Worm (Caenorhabditis elegans) whole organism, L4 larva: ENCODE measurements around the gene F33G12.6.

Experiments used
- D1046.2 ChIP-seq: fragments of 200-800 bp; sonication (Bioruptor generic); IDR thresholded peaks from 2 replicates; pipeline ENCODE4 v1.3.6; 2022; ENCODE audit warnings: missing genetic modification characterization, missing compliant biosample characterization
- F10B5.3 ChIP-seq: sonication (generic microtip); optimal IDR thresholded peaks from 2 replicates; lab custom pipeline; 2016; ENCODE audit warnings: mild to moderate bottlenecking, missing genetic modification characterization, missing compliant biosample characterization
- F49E8.2 ChIP-seq: sonication (generic microtip); optimal IDR thresholded peaks from 2 replicates; lab custom pipeline; 2016; ENCODE audit warnings: missing compliant biosample characterization, mild to moderate bottlenecking, missing genetic modification characterization, borderline replicate concordance
- R02D3.7 ChIP-seq: fragments of 150-350 bp; sonication (generic microtip); optimal IDR thresholded peaks from 3 replicates; lab custom pipeline; 2014; ENCODE audit warnings: missing biosample characterization, missing genetic modification characterization
- Y5F2A.4 ChIP-seq: fragments of 200-800 bp; sonication (Bioruptor generic); optimal IDR thresholded peaks from 2 replicates; lab custom pipeline; 2018; ENCODE audit warnings: mild to moderate bottlenecking, missing genetic modification characterization, missing compliant biosample characterization
- ZK337.2 ChIP-seq: fragments of 200-800 bp; sonication (Bioruptor generic); IDR thresholded peaks from 2 replicates; pipeline ENCODE4 v1.3.6; 2022; ENCODE audit warnings: missing genetic modification reagents, missing genetic modification characterization, missing compliant biosample characterization
- ZK546.5 ChIP-seq, 2 experiments: sonication (generic microtip); optimal IDR thresholded peaks; 2 replicates each; lab custom pipeline; 2017; ENCODE audit warnings: missing biosample characterization in 2 of 2, missing genetic modification characterization in 2 of 2
- aha-1 ChIP-seq: fragments of 150-350 bp; peaks from one replicate; lab custom pipeline; 2014; ENCODE audit warnings: missing biosample characterization, missing genetic modification characterization
- ceh-62 ChIP-seq: sonication (generic microtip); optimal IDR thresholded peaks from 2 replicates; lab custom pipeline; 2017; ENCODE audit warnings: missing biosample characterization, missing genetic modification characterization
- ceh-82 ChIP-seq: sonication (generic microtip); optimal IDR thresholded peaks from 2 replicates; lab custom pipeline; 2017; ENCODE audit warnings: missing biosample characterization, missing genetic modification characterization
- ces-1 ChIP-seq: fragments of 150-350 bp; sonication (generic microtip); optimal IDR thresholded peaks from 4 replicates; lab custom pipeline; 2014; ENCODE audit warnings: missing biosample characterization, missing genetic modification reagents, missing genetic modification characterization
- ctbp-1 ChIP-seq: fragments of 200-800 bp; sonication (Bioruptor generic); IDR thresholded peaks from 2 replicates; pipeline ENCODE4 v1.3.6; 2022; ENCODE audit warnings: missing genetic modification reagents, missing genetic modification characterization, missing compliant biosample characterization
- daf-16 ChIP-seq, 3 experiments: sonication (generic microtip); optimal IDR thresholded peaks; 2 replicates each; lab custom pipeline; 2016 to 2017; ENCODE audit warnings: missing genetic modification characterization in 3 of 3, missing genetic modification reagents in 3 of 3, mild to moderate bottlenecking in 2 of 3, missing compliant biosample characterization in 2 of 3, missing biosample characterization in 1 of 3, moderate library complexity in 1 of 3
- daf-8 ChIP-seq: fragments of 200-800 bp; sonication (Bioruptor generic); IDR thresholded peaks from 2 replicates; pipeline ENCODE4 v1.3.6; 2022; ENCODE audit warnings: missing genetic modification characterization, missing compliant biosample characterization
- dmd-6 ChIP-seq: fragments of 200-800 bp; sonication (Bioruptor generic); IDR thresholded peaks from 2 replicates; pipeline ENCODE4 v1.3.6; 2022; ENCODE audit warnings: missing genetic modification reagents, missing genetic modification characterization, missing compliant biosample characterization
- dmd-8 ChIP-seq: fragments of 200-800 bp; sonication (Bioruptor generic); IDR thresholded peaks from 2 replicates; pipeline ENCODE4 v1.3.6; 2022; ENCODE audit warnings: missing genetic modification characterization, missing compliant biosample characterization
- dpl-1 ChIP-seq: fragments of 150-350 bp; optimal IDR thresholded peaks from 2 replicates; lab custom pipeline; 2014; ENCODE audit warnings: missing biosample characterization, missing genetic modification reagents, missing genetic modification characterization
- duxl-1 ChIP-seq: sonication (generic microtip); optimal IDR thresholded peaks from 2 replicates; lab custom pipeline; 2016; ENCODE audit warnings: mild to moderate bottlenecking, missing genetic modification characterization, moderate library complexity, missing compliant biosample characterization; ENCODE audit not compliant: poor library complexity
- egl-43 ChIP-seq: fragments of 200-800 bp; sonication (Bioruptor generic); IDR thresholded peaks from 2 replicates; pipeline ENCODE4 v1.3.6; 2022; ENCODE audit warnings: missing genetic modification reagents, missing genetic modification characterization, missing compliant biosample characterization
- fos-1 ChIP-seq: fragments of 150-350 bp; optimal IDR thresholded peaks from 2 replicates; lab custom pipeline; 2014; ENCODE audit warnings: missing biosample characterization, missing genetic modification characterization
- gei-8 ChIP-seq: fragments of 200-800 bp; sonication (Bioruptor generic); optimal IDR thresholded peaks from 2 replicates; lab custom pipeline; 2018; ENCODE audit warnings: mild to moderate bottlenecking, missing genetic modification characterization, missing compliant biosample characterization
- hlh-30 ChIP-seq: sonication (generic microtip); optimal IDR thresholded peaks from 2 replicates; lab custom pipeline; 2017; ENCODE audit warnings: antibody characterized with exemption, mild to moderate bottlenecking, missing genetic modification characterization, missing compliant biosample characterization; ENCODE audit not compliant: insufficient read depth
- hmg-1.1 ChIP-seq: fragments of 200-800 bp; sonication (Bioruptor generic); IDR thresholded peaks from 2 replicates; pipeline ENCODE4 v1.3.6; 2022; ENCODE audit warnings: missing genetic modification reagents, missing genetic modification characterization, missing compliant biosample characterization
- jun-1 ChIP-seq: fragments of 150-350 bp; optimal IDR thresholded peaks from 2 replicates; lab custom pipeline; 2014; ENCODE audit warnings: missing biosample characterization, missing genetic modification reagents, missing genetic modification characterization
- lim-7 ChIP-seq: fragments of 200-800 bp; sonication (Bioruptor generic); IDR thresholded peaks from 2 replicates; pipeline ENCODE4 v1.3.6; 2022; ENCODE audit warnings: missing genetic modification characterization, missing compliant biosample characterization
- lin-38 ChIP-seq: fragments of 200-800 bp; sonication (Bioruptor generic); IDR thresholded peaks from 2 replicates; pipeline ENCODE4 v1.3.6; 2022; ENCODE audit warnings: missing genetic modification reagents, missing genetic modification characterization, missing compliant biosample characterization
- lin-39 ChIP-seq: fragments of 150-350 bp; optimal IDR thresholded peaks from 2 replicates; lab custom pipeline; 2014; ENCODE audit warnings: missing biosample characterization, missing genetic modification reagents, missing genetic modification characterization
- lir-3 ChIP-seq: sonication (generic microtip); optimal IDR thresholded peaks from 2 replicates; lab custom pipeline; 2016; ENCODE audit warnings: mild to moderate bottlenecking, missing genetic modification characterization, missing compliant biosample characterization
- mes-2 ChIP-seq: sonication (generic microtip); optimal IDR thresholded peaks from 2 replicates; lab custom pipeline; 2016; ENCODE audit warnings: missing genotype, mild to moderate bottlenecking, missing genetic modification characterization, missing compliant biosample characterization; ENCODE audit not compliant: poor library complexity, severe bottlenecking
- mxl-2 ChIP-seq: fragments of 200-800 bp; sonication (Bioruptor generic); conservative IDR thresholded peaks from 2 replicates; pipeline ENCODE4 v1.3.6; 2022; ENCODE audit warnings: missing genetic modification reagents, missing genetic modification characterization, missing compliant biosample characterization
- mxl-3 ChIP-seq: fragments of 200-800 bp; sonication (Bioruptor generic); optimal IDR thresholded peaks from 2 replicates; lab custom pipeline; 2018; ENCODE audit warnings: mild to moderate bottlenecking, missing genetic modification characterization, missing compliant biosample characterization
- nhr-11 ChIP-seq: fragments of 150-350 bp; optimal IDR thresholded peaks from 2 replicates; lab custom pipeline; 2014; ENCODE audit warnings: missing biosample characterization, missing genetic modification characterization
- nhr-237 ChIP-seq: sonication (generic microtip); optimal IDR thresholded peaks from 2 replicates; lab custom pipeline; 2017; ENCODE audit warnings: missing biosample characterization, missing genetic modification characterization
- nhr-28 ChIP-seq: fragments of 150-350 bp; optimal IDR thresholded peaks from 2 replicates; lab custom pipeline; 2014; ENCODE audit warnings: missing biosample characterization, missing genetic modification characterization
- nhr-41 ChIP-seq: fragments of 200-800 bp; sonication (Bioruptor generic); IDR thresholded peaks from 2 replicates; pipeline ENCODE4 v1.3.6; 2022; ENCODE audit warnings: missing genetic modification reagents, missing genetic modification characterization, missing compliant biosample characterization
- pha-4 ChIP-seq, 2 experiments: fragments of 150-350 bp in 1 of 2; fragments of 200-800 bp in 1 of 2; sonication (Bioruptor generic) in 1 of 2; IDR thresholded peaks in 1 of 2; optimal IDR thresholded peaks in 1 of 2; 2 replicates each; pipeline versions ENCODE4 v1.3.6 to Lab custom; 2014 to 2022; ENCODE audit warnings: missing genetic modification characterization in 2 of 2, missing genetic modification reagents in 2 of 2, missing biosample characterization in 1 of 2, missing compliant biosample characterization in 1 of 2
- rbr-2 ChIP-seq: sonication (generic microtip); optimal IDR thresholded peaks from 2 replicates; lab custom pipeline; 2016; ENCODE audit warnings: missing genotype, missing genetic modification characterization, missing compliant biosample characterization
- spr-1 ChIP-seq: sonication (generic microtip); optimal IDR thresholded peaks from 2 replicates; lab custom pipeline; 2016; ENCODE audit warnings: mild to moderate bottlenecking, missing genetic modification characterization, missing compliant biosample characterization
- unc-39 ChIP-seq: sonication (generic microtip); optimal IDR thresholded peaks from 2 replicates; lab custom pipeline; 2017; ENCODE audit warnings: missing biosample characterization, missing genetic modification characterization
- unc-62 ChIP-seq, 3 experiments: fragments of 150-350 bp in 1 of 3; sonication (generic microtip); optimal IDR thresholded peaks in 2 of 3; peaks in 1 of 3; 1 replicate in 1 of 3; 2 replicates in 2 of 3; lab custom pipeline; 2014 to 2017; ENCODE audit warnings: missing biosample characterization in 3 of 3, missing genetic modification characterization in 3 of 3, missing genetic modification reagents in 3 of 3, missing genotype in 1 of 3
- ztf-7 ChIP-seq: fragments of 150-350 bp; optimal IDR thresholded peaks from 2 replicates; lab custom pipeline; 2014; ENCODE audit warnings: missing biosample characterization, missing genetic modification characterization

Gene F33G12.6

DNA sequence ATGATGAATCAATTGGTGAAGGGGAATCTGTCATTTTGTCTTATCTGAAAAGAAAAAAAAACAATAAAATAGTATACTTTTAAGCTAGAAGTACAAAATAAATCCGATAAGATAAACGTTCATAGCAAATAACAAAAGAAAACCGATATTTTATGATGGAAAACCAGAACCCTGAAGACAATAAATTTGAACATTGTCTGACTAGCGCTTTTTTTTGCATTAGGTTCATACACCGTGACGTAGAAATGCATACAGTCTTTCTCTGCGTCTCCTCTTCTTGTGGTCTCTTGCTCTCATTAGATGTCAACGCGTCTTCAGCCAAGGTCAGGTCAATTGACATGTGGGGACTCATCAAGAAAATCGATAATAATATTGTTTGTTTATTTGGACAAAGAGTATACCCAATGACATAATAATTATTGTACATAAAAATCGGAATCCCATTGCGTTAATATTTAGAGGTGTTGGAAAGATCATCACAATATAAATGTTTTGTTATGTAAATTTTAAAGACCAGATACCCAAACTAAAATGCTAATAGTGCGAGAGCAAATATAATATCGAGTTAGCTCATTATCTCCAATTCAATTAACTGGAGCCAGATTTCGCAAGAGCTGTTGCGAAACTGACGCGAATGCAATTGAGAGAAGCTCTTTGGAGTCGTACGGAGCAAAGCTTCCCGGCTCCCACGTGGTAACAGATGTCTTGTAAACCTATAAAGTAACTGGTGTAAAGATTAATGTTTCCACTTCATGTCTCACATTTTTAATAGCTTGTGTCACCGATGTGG lies 31.6 kb downstream of the F33G12.6 start, which contains the start of gene dsh-2 (continued):
- TF ChIP-seq rbr-2 (tag; lab: Kevin White, UChicago) (peak; percentile 26), daf-8 (GFP tag; lab: Robert Waterston, UW) (no peak), ceh-62 (tag; lab: Kevin White, UChicago) (no peak), mes-2 (tag; lab: Kevin White, UChicago) (peak; percentile 85), duxl-1 (tag; lab: Kevin White, UChicago) (peak; percentile 45), dpl-1 (peak; percentile 77), ctbp-1 (GFP tag; lab: Robert Waterston, UW) (no peak), ZK546.5 (tag; optimal IDR thresholded peaks at IDR 0.05; lab: Kevin White, UChicago) (no peak), nhr-237 (tag; lab: Kevin White, UChicago) (no peak), unc-62 (GFP tag; optimal IDR thresholded peaks at IDR 0.05 in 1 of 2; lab: Kevin White, UChicago) (peak in 1 of 2 experiments; percentile 92), unc-62 (tag; optimal IDR thresholded peaks at IDR 0.05; lab: Kevin White, UChicago) (no peak), ceh-82 (tag; lab: Kevin White, UChicago) (no peak), lin-39 (tag; lab: Kevin White, UChicago) (no peak), pha-4 (GFP tag; IDR thresholded peaks at IDR 0.05; lab: Robert Waterston, UW) (no peak), pha-4 (tag; optimal IDR thresholded peaks at IDR 0.05; lab: Kevin White, UChicago) (peak; percentile 43), lin-38 (GFP tag; lab: Robert Waterston, UW) (peak; percentile 55), egl-43 (GFP tag; lab: Robert Waterston, UW) (no peak)

ce11 chrII:5083341-5083740 lies 33.6 kb downstream of the F33G12.6 start, which contains the start of gene C04G6.4:
TSS of gene C04G6.4 (minus strand) at chrII:5083441.
- TF ChIP-seq ceh-82 (tag; lab: Kevin White, UChicago) = no peak
- no peak for TF ChIP-seq F10B5.3 (tag; lab: Kevin White, UChicago)
- no peak for TF ChIP-seq ztf-7 (tag; lab: Kevin White, UChicago)
- TF ChIP-seq R02D3.7 (tag; lab: Kevin White, UChicago) = no peak
- no peak for TF ChIP-seq mxl-3
- no peak for TF ChIP-seq D1046.2 (GFP tag; lab: Robert Waterston, UW)
- TF ChIP-seq unc-39 (tag; lab: Kevin White, UChicago) = no peak

DNA sequence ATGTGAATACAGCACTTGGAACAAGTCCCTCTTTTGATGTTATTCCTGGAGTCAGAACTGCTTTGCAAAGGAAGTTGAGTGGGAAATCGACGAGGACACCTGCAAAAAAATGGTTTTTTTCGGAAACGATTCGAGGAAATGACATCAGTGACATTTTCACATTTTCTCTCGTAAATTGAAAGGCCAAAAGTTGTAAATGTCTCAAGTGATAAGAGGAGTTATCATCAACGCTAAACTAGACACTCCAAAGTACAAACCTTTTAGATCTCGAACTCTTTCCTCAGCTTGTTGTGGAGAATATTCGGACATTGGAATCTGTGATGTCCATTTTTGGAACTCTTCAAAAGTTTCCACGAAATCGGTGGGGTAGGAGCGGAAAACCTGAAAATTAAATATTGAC lies 34.5 kb downstream of the F33G12.6 start:
- TF ChIP-seq ZK337.2 (GFP tag; lab: Robert Waterston, UW) (no peak), lim-7 (no peak), jun-1 (tag; lab: Kevin White, UChicago) (no peak), mxl-2 (GFP tag; lab: Robert Waterston, UW) (no peak), F49E8.2 (tag; lab: Kevin White, UChicago) (no peak), dmd-6 (GFP tag; lab: Robert Waterston, UW) (peak; percentile 25; the same call in 1 of the 2 replicates), nhr-11 (tag; lab: Kevin White, UChicago) (no peak), hmg-1.1 (no peak), ces-1 (GFP tag; lab: Kevin White, UChicago) (no peak), nhr-28 (peak; percentile 39), spr-1 (tag; lab: Kevin White, UChicago) (no peak), nhr-237 (tag; lab: Kevin White, UChicago) (no peak), ztf-7 (tag; lab: Kevin White, UChicago) (no peak), F10B5.3 (tag; lab: Kevin White, UChicago) (no peak), unc-62 (GFP tag; optimal IDR thresholded peaks at IDR 0.05 in 1 of 2; lab: Kevin White, UChicago) (no peak), unc-62 (tag; optimal IDR thresholded peaks at IDR 0.05; lab: Kevin White, UChicago) (no peak)

DNA sequence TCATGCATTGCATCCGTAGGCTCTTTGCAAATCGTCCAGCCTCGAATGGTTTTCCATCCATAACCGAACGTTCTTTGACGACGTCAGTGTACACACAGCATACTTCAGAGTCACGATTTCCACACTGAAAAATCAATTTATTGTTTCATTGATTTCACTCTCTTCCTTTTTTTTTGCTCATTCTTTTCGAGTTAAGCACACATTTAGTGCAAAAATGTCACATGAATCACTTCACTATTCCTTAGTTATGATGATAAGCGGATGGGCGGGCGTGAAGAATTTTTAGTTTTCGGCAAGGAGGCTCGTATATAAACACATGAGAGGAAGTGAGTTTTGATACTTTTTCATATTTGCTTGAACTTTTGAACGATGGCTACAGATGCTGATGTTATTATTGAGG lies 35.7 kb downstream of the F33G12.6 start, which contains the start of gene txt-9:
txt-9 (plus strand) TSS at position 336 of the 400 bp plus-strand sequence.
- TF ChIP-seq ZK337.2 (GFP tag; lab: Robert Waterston, UW) (no peak), aha-1 (tag; lab: Kevin White, UChicago) (peak; percentile 92), gei-8 (GFP tag; lab: Kevin White, UChicago) (no peak), daf-16 (GFP tag; optimal IDR thresholded peaks at IDR 0.05; lab: Kevin White, UChicago) (no peak), daf-16 (tag; optimal IDR thresholded peaks at IDR 0.05; lab: Kevin White, UChicago) (peak; percentile 1), nhr-41 (no peak), nhr-28 (peak; percentile 38), hlh-30 (tag; lab: Kevin White, UChicago) (peak; percentile 17), lir-3 (tag; lab: Kevin White, UChicago) (no peak), R02D3.7 (tag; lab: Kevin White, UChicago) (no peak), nhr-237 (tag; lab: Kevin White, UChicago) (no peak), Y5F2A.4 (no peak), nhr-11 (tag; lab: Kevin White, UChicago) (no peak), unc-62 (GFP tag; optimal IDR thresholded peaks at IDR 0.05 in 1 of 2; lab: Kevin White, UChicago) (peak in 1 of 2 experiments; percentile 77), unc-62 (tag; optimal IDR thresholded peaks at IDR 0.05; lab: Kevin White, UChicago) (no peak), fos-1 (no peak), dmd-8 (GFP tag; lab: Robert Waterston, UW) (no peak)
